Fruit fly (Drosophila melanogaster) whole organism: ENCODE results near the gene CG7655.

Experiments
- psq ChIP-seq: fragments of >200 bp; optimal IDR thresholded peaks from 2 replicates; lab custom pipeline; 2017
- usp ChIP-seq: fragments of >200 bp; optimal IDR thresholded peaks from 2 replicates; lab custom pipeline; 2017; ENCODE audit warnings: missing biosample characterization, missing genetic modification characterization, mixed read lengths

DNA sequence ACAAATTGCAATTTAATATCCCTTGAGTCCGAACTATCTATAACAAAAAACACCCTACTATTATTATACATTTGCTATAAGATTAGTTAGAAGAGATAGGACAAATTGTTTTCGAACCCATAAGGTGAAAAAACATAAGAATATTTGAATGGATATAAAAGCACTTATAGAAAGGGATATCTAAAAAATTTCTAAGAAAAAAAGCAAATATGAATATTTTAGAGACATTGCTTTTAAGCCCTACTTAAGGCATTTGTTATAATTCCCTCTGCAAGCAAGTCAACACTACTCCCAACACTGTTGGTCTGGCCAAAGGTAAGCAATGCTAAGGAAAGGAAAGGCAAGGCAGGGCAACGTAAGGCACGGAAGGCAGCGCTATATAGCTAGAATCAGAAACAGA lies 27.9 kb downstream of the CG7655 start:
- TF ChIP-seq usp (GFP tag; lab: Kevin White, UChicago) (no peak), psq (lab: Kevin White, UChicago) (no peak)
